Worm (Caenorhabditis elegans) whole organism, L1 larva: ENCODE data around the gene prkl-1.

Source experiments
- ces-1 ChIP-seq: fragments of 150-350 bp; optimal IDR thresholded peaks from 2 replicates; lab custom pipeline; 2014; ENCODE audit warnings: missing biosample characterization, missing genetic modification reagents, missing genetic modification characterization
- fkh-10 ChIP-seq: sonication (generic microtip); optimal IDR thresholded peaks from 2 replicates; lab custom pipeline; 2017; ENCODE audit warnings: missing biosample characterization, missing genetic modification reagents, missing genetic modification characterization
- hlh-4 ChIP-seq: sonication (generic microtip); optimal IDR thresholded peaks from 2 replicates; lab custom pipeline; 2016; ENCODE audit warnings: mild to moderate bottlenecking, missing genetic modification characterization, missing compliant biosample characterization
- irx-1 ChIP-seq: sonication (generic microtip); optimal IDR thresholded peaks from 2 replicates; lab custom pipeline; 2016; ENCODE audit warnings: missing genetic modification characterization, missing compliant biosample characterization
- jun-1 ChIP-seq: fragments of 150-350 bp; optimal IDR thresholded peaks from 2 replicates; lab custom pipeline; 2014; ENCODE audit warnings: missing biosample characterization, missing genetic modification reagents, missing genetic modification characterization
- lin-39 ChIP-seq: fragments of 150-350 bp; optimal IDR thresholded peaks from 2 replicates; lab custom pipeline; 2014; ENCODE audit warnings: missing biosample characterization, missing genetic modification reagents, missing genetic modification characterization
- mdl-1 ChIP-seq, 2 experiments: fragments of 150-350 bp; optimal IDR thresholded peaks; 2 replicates each; lab custom pipeline; 2014 to 2017; ENCODE audit warnings: missing biosample characterization in 2 of 2, missing genetic modification characterization in 2 of 2, inconsistent platforms in 1 of 2
- nhr-11 ChIP-seq: fragments of 150-350 bp; optimal IDR thresholded peaks from 2 replicates; lab custom pipeline; 2014; ENCODE audit warnings: missing biosample characterization, missing genetic modification characterization
- nhr-84 ChIP-seq: sonication (generic microtip); optimal IDR thresholded peaks from 2 replicates; lab custom pipeline; 2017; ENCODE audit warnings: missing biosample characterization, missing genetic modification characterization
- nhr-90 ChIP-seq: sonication (generic microtip); optimal IDR thresholded peaks from 2 replicates; lab custom pipeline; 2016; ENCODE audit warnings: mild to moderate bottlenecking, missing genetic modification characterization, missing compliant biosample characterization; ENCODE audit not compliant: poor library complexity
- zag-1 ChIP-seq: fragments of 150-350 bp; optimal IDR thresholded peaks from 2 replicates; lab custom pipeline; 2014; ENCODE audit warnings: missing biosample characterization, missing genetic modification characterization

DNA sequence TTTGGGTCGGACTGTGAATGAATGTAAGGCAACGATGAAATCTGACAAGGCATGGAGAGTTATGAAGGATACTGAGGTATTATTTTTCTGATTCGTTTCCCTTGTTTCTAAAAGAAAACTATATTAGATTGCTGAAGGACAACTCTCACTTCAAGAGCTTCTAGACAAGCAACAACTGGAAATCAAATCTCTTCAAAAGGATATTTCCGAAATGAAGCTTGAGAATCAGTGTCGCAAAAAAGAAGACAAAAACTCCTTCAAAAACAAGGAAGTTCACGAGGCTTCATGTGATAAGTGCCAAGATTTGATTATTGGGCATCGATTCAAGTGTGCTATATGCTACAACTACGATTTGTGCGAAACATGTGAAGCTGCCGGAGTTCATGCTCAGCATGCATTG, 31.9 kb upstream of the prkl-1 start:
- TF ChIP-seq jun-1 (no peak), nhr-11 (tag; lab: Kevin White, UChicago) (no peak), irx-1 (tag; lab: Kevin White, UChicago) (no peak), nhr-90 (tag; lab: Kevin White, UChicago) (no peak), ces-1 (no peak), fkh-10 (GFP tag; lab: Kevin White, UChicago) (peak; percentile 94), hlh-4 (tag; lab: Kevin White, UChicago) (no peak), lin-39 (tag; lab: Kevin White, UChicago) (no peak), mdl-1 (tag; optimal IDR thresholded peaks at IDR 0.05; lab: Kevin White, UChicago) (no peak), nhr-84 (tag; lab: Kevin White, UChicago) (no peak), zag-1 (no peak)
